Fruit fly (Drosophila melanogaster) whole organism, embryonic: ENCODE data around the gene CG15330.

Source experiments
- Abd-B ChIP-seq: fragments of 200-800 bp; sonication (Bioruptor generic); optimal IDR thresholded peaks from 2 replicates; lab custom pipeline; 2018; ENCODE audit warnings: missing biosample characterization, mild to moderate bottlenecking, missing genetic modification characterization, moderate library complexity
- Ada2b ChIP-seq: fragments of 200-800 bp; sonication (Bioruptor generic); IDR thresholded peaks from 2 replicates; pipeline ENCODE4 v1.3.6; 2022; ENCODE audit warnings: missing biosample characterization, missing genetic modification characterization
- CG10431 ChIP-seq: fragments of 200-800 bp; sonication (Bioruptor generic); optimal IDR thresholded peaks from 3 replicates; lab custom pipeline; 2018; ENCODE audit warnings: missing biosample characterization, mild to moderate bottlenecking, missing genetic modification characterization
- CG11093 ChIP-seq: fragments of 200-800 bp; sonication (Bioruptor generic); IDR thresholded peaks from 3 replicates; pipeline ENCODE4 v1.3.6; 2022; ENCODE audit warnings: missing biosample characterization, missing genetic modification characterization
- CG11456 ChIP-seq: fragments of 200-800 bp; sonication (Bioruptor generic); IDR thresholded peaks from 3 replicates; pipeline ENCODE4 v1.3.6; 2022; ENCODE audit warnings: missing biosample characterization, missing genetic modification characterization
- CG12104 ChIP-seq: fragments of 200-800 bp; sonication (Bioruptor generic); optimal IDR thresholded peaks from 3 replicates; lab custom pipeline; 2016; ENCODE audit warnings: missing biosample characterization, missing genetic modification characterization
- CG1233 ChIP-seq: fragments of 200-800 bp; sonication (Bioruptor generic); optimal IDR thresholded peaks from 4 replicates; lab custom pipeline; 2018; ENCODE audit warnings: missing biosample characterization, mild to moderate bottlenecking, missing genetic modification characterization
- CG12744 ChIP-seq: fragments of 200-800 bp; sonication (Bioruptor generic); optimal IDR thresholded peaks from 2 replicates; lab custom pipeline; 2016; ENCODE audit warnings: missing biosample characterization, missing genetic modification characterization
- CG13424 ChIP-seq: fragments of 200-800 bp; sonication (Bioruptor generic); optimal IDR thresholded peaks from 2 replicates; lab custom pipeline; 2019; ENCODE audit warnings: missing biosample characterization, mild to moderate bottlenecking, missing genetic modification characterization, moderate library complexity
- CG14014 ChIP-seq: fragments of 200-800 bp; sonication (Bioruptor generic); IDR thresholded peaks from 2 replicates; pipeline ENCODE4 v1.3.6; 2022; ENCODE audit warnings: missing biosample characterization, missing genetic modification characterization
- CG14860 ChIP-seq: fragments of 200-800 bp; sonication (Bioruptor generic); IDR thresholded peaks from 3 replicates; pipeline ENCODE4 v1.3.6; 2022; ENCODE audit warnings: missing biosample characterization, missing genetic modification characterization; ENCODE audit not compliant: partially characterized antibody
- CG14965 ChIP-seq: fragments of 200-800 bp; sonication (Bioruptor generic); optimal IDR thresholded peaks from 2 replicates; lab custom pipeline; 2016; ENCODE audit warnings: missing biosample characterization, missing genetic modification characterization, borderline replicate concordance
- CG15601 ChIP-seq: fragments of 200-800 bp; sonication (Bioruptor generic); optimal IDR thresholded peaks from 3 replicates; lab custom pipeline; 2019; ENCODE audit warnings: missing biosample characterization, mild to moderate bottlenecking, missing genetic modification characterization, moderate library complexity
- CG1647 ChIP-seq: fragments of 200-800 bp; sonication (Bioruptor generic); optimal IDR thresholded peaks from 3 replicates; lab custom pipeline; 2016; ENCODE audit warnings: missing biosample characterization, missing genetic modification characterization
- CG16815 ChIP-seq: fragments of 200-800 bp; sonication (Bioruptor generic); optimal IDR thresholded peaks from 3 replicates; lab custom pipeline; 2017; ENCODE audit warnings: missing biosample characterization, mild to moderate bottlenecking, missing genetic modification characterization
- CG17829 ChIP-seq: fragments of 200-800 bp; optimal IDR thresholded peaks from 2 replicates; lab custom pipeline; 2019; ENCODE audit warnings: missing biosample characterization, mild to moderate bottlenecking, missing genetic modification characterization, moderate library complexity
- CG2712 ChIP-seq: fragments of 200-800 bp; optimal IDR thresholded peaks from 3 replicates; lab custom pipeline; 2019; ENCODE audit warnings: missing biosample characterization, mild to moderate bottlenecking, missing genetic modification characterization, moderate library complexity
- CG3163 ChIP-seq: fragments of 200-800 bp; sonication (Bioruptor generic); optimal IDR thresholded peaks from 3 replicates; lab custom pipeline; 2016; ENCODE audit warnings: missing biosample characterization, missing genetic modification characterization
- CG5245 ChIP-seq: fragments of 200-800 bp; sonication (Bioruptor generic); optimal IDR thresholded peaks from 3 replicates; lab custom pipeline; 2016; ENCODE audit warnings: missing biosample characterization, missing genetic modification characterization
- CG6813 ChIP-seq: fragments of 200-800 bp; sonication (Bioruptor generic); optimal IDR thresholded peaks from 2 replicates; lab custom pipeline; 2017; ENCODE audit warnings: missing biosample characterization, missing genetic modification characterization, mild to moderate bottlenecking, moderate library complexity, missing genetic modification reagents
- CG7963 ChIP-seq: fragments of 200-800 bp; sonication (Bioruptor generic); IDR thresholded peaks from 3 replicates; pipeline ENCODE4 v1.3.6; 2022; ENCODE audit warnings: missing biosample characterization, missing genetic modification characterization; ENCODE audit not compliant: partially characterized antibody
- D ChIP-seq, 2 experiments: fragments of 200-800 bp in 1 of 2; fragments of >200 bp in 1 of 2; sonication (Bioruptor generic) in 1 of 2; optimal IDR thresholded peaks; 2 replicates in 1 of 2; 3 replicates in 1 of 2; lab custom pipeline; 2017; ENCODE audit warnings: mild to moderate bottlenecking in 1 of 2, missing biosample characterization in 1 of 2, missing genetic modification characterization in 1 of 2, missing genetic modification reagents in 1 of 2
- Doc3 ChIP-seq: fragments of 200-800 bp; sonication (Bioruptor generic); IDR thresholded peaks from 3 replicates; pipeline ENCODE4 v1.3.6; 2022; ENCODE audit warnings: missing biosample characterization, missing genetic modification characterization; ENCODE audit not compliant: partially characterized antibody
- ERR ChIP-seq: fragments of 200-800 bp; sonication (Bioruptor generic); optimal IDR thresholded peaks from 2 replicates; lab custom pipeline; 2016; ENCODE audit warnings: missing biosample characterization, missing genetic modification characterization
- HLHmδ ChIP-seq: fragments of 200-800 bp; sonication (Bioruptor generic); optimal IDR thresholded peaks from 2 replicates; lab custom pipeline; 2018; ENCODE audit warnings: missing biosample characterization, mild to moderate bottlenecking, missing genetic modification characterization, moderate library complexity
- Hr78 ChIP-seq, 2 experiments: fragments of 200-800 bp in 1 of 2; fragments of >200 bp in 1 of 2; sonication (Bioruptor generic) in 1 of 2; optimal IDR thresholded peaks; 2 replicates each; lab custom pipeline; 2017 to 2019; ENCODE audit warnings: missing biosample characterization in 2 of 2, missing genetic modification characterization in 2 of 2, mild to moderate bottlenecking in 1 of 2, moderate library complexity in 1 of 2
- Kr ChIP-seq: fragments of 200-800 bp; sonication (Bioruptor generic); optimal IDR thresholded peaks from 2 replicates; lab custom pipeline; 2017; ENCODE audit warnings: missing biosample characterization, mild to moderate bottlenecking, missing genetic modification characterization
- Poxn ChIP-seq: fragments of 200-800 bp; sonication (Bioruptor generic); IDR thresholded peaks from 2 replicates; pipeline ENCODE4 v1.3.6; 2022; ENCODE audit warnings: missing biosample characterization, missing genetic modification characterization
- Six4 ChIP-seq: fragments of 200-800 bp; sonication (Bioruptor generic); optimal IDR thresholded peaks from 2 replicates; lab custom pipeline; 2016; ENCODE audit warnings: missing biosample characterization, missing genetic modification characterization
- ac ChIP-seq: fragments of 200-800 bp; sonication (Bioruptor generic); optimal IDR thresholded peaks from 3 replicates; lab custom pipeline; 2017; ENCODE audit warnings: missing biosample characterization, mild to moderate bottlenecking, missing genetic modification characterization
- cad ChIP-seq: fragments of >200 bp; optimal IDR thresholded peaks from 2 replicates; lab custom pipeline; 2017; ENCODE audit warnings: missing biosample characterization, missing genetic modification characterization
- caup ChIP-seq: fragments of 200-800 bp; sonication (Bioruptor generic); optimal IDR thresholded peaks from 3 replicates; lab custom pipeline; 2017; ENCODE audit warnings: missing biosample characterization, mild to moderate bottlenecking, missing genetic modification characterization, moderate library complexity; ENCODE audit not compliant: severe bottlenecking
- chn ChIP-seq: fragments of 200-800 bp; sonication (Bioruptor generic); optimal IDR thresholded peaks from 2 replicates; lab custom pipeline; 2016; ENCODE audit warnings: missing biosample characterization, missing genetic modification characterization
- dimm ChIP-seq: fragments of 200-800 bp; sonication (Bioruptor generic); IDR thresholded peaks from 2 replicates; pipeline ENCODE4 v1.3.6; 2022; ENCODE audit warnings: missing biosample characterization, missing genetic modification characterization
- gfzf ChIP-seq: fragments of 200-800 bp; sonication (Bioruptor generic); optimal IDR thresholded peaks from 2 replicates; lab custom pipeline; 2016; ENCODE audit warnings: missing biosample characterization, mild to moderate bottlenecking, missing genetic modification characterization, moderate library complexity
- hbn ChIP-seq: fragments of 200-800 bp; sonication (Bioruptor generic); IDR thresholded peaks from 2 replicates; pipeline ENCODE4 v1.3.6; 2022; ENCODE audit warnings: missing biosample characterization, missing genetic modification characterization; ENCODE audit not compliant: partially characterized antibody
- maf-S ChIP-seq: fragments of 200-800 bp; sonication (Bioruptor generic); optimal IDR thresholded peaks from 2 replicates; lab custom pipeline; 2016; ENCODE audit warnings: missing biosample characterization, missing genetic modification characterization
- mam ChIP-seq: fragments of 200-800 bp; sonication (Bioruptor generic); optimal IDR thresholded peaks from 3 replicates; lab custom pipeline; 2016; ENCODE audit warnings: missing biosample characterization, missing genetic modification characterization
- onecut ChIP-seq: fragments of 200-800 bp; sonication (Bioruptor generic); IDR thresholded peaks from 2 replicates; pipeline ENCODE4 v1.3.6; 2022; ENCODE audit warnings: missing biosample characterization, missing genetic modification characterization
- pho ChIP-seq: fragments of 200-800 bp; sonication (Bioruptor generic); optimal IDR thresholded peaks from 2 replicates; lab custom pipeline; 2016; ENCODE audit warnings: missing biosample characterization, missing genetic modification characterization
- prd ChIP-seq, 3 experiments: fragments of >200 bp in 2 of 3; fragments of 200-800 bp in 1 of 3; sonication (Bioruptor generic) in 1 of 3; optimal IDR thresholded peaks in 2 of 3; IDR thresholded peaks in 1 of 3; 2 replicates in 2 of 3; 3 replicates in 1 of 3; pipeline versions ENCODE4 v1.3.6 to Lab custom; 2017 to 2022; ENCODE audit warnings: missing biosample characterization in 1 of 3, missing genetic modification characterization in 1 of 3
- salm ChIP-seq: fragments of 200-800 bp; sonication (Bioruptor generic); optimal IDR thresholded peaks from 2 replicates; lab custom pipeline; 2018; ENCODE audit warnings: missing biosample characterization, mild to moderate bottlenecking, missing genetic modification characterization
- sens ChIP-seq: fragments of 200-800 bp; sonication (Bioruptor generic); peaks from one replicate; lab custom pipeline; 2016; ENCODE audit warnings: missing biosample characterization, missing genetic modification characterization
- sug ChIP-seq: fragments of 200-800 bp; optimal IDR thresholded peaks from 2 replicates; lab custom pipeline; 2019; ENCODE audit warnings: missing biosample characterization, mild to moderate bottlenecking, missing genetic modification characterization, moderate library complexity
- tin ChIP-seq: fragments of 200-800 bp; sonication (Bioruptor generic); optimal IDR thresholded peaks from 3 replicates; lab custom pipeline; 2016; ENCODE audit warnings: missing biosample characterization, missing genetic modification characterization
- unc-4 ChIP-seq: fragments of 200-800 bp; sonication (Bioruptor generic); IDR thresholded peaks from 2 replicates; pipeline ENCODE4 v1.3.6; 2022; ENCODE audit warnings: missing biosample characterization, missing genetic modification characterization; ENCODE audit not compliant: partially characterized antibody
- zen ChIP-seq: fragments of 200-800 bp; sonication (Bioruptor generic); optimal IDR thresholded peaks from 3 replicates; lab custom pipeline; 2018; ENCODE audit warnings: missing biosample characterization, mild to moderate bottlenecking, missing genetic modification characterization, moderate library complexity
- zen2 ChIP-seq: fragments of 200-800 bp; sonication (Bioruptor generic); IDR thresholded peaks from 3 replicates; pipeline ENCODE4 v1.3.6; 2022; ENCODE audit warnings: missing biosample characterization, missing genetic modification characterization; ENCODE audit not compliant: partially characterized antibody

CG15330 gene

DNA sequence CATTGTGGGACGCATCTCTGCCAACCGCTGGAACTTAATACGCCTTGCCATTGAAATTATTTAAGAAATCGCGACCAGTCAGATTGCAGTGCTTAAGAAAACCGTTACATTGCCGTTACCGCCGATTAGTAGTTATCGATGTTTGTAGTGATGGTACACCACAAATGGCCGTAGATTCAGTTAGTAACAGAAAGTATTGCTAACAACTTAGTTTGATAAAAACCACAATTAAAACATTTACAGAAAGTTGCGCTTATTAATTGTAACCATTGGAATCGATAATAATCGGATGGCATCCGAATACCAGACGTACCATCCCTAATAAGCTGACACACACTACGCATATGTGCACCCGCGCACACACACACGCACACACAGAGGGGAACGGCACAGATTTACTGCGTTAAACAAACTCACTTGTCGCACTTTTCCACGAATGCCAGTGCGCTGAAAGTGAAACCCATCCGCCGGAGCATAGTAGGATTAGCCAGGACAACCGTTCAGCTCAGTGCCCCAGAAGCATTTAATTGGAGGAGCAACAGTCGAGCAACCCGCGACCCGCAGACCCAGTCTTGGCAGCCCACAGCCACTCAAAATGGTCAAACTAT, 35.7 kb upstream of the CG15330 start, which contains the start of the genes hdm and Ykt6 (continued):
- TF ChIP-seq CG6813 (GFP tag; lab: Kevin White, UChicago), result peak; percentile 6
- TF ChIP-seq chn (GFP tag; lab: Kevin White, UChicago), result peak; percentile 76
- peak; percentile 77 for TF ChIP-seq CG7963 (GFP tag; lab: Robert Waterston, UW)
- peak; percentile 10; the same call in 1 of the 2 replicates for TF ChIP-seq Poxn
- peak; percentile 73 for TF ChIP-seq CG3163 (GFP tag; lab: Kevin White, UChicago)
- peak; percentile 68 for TF ChIP-seq Six4 (GFP tag; lab: Kevin White, UChicago)
- TF ChIP-seq cad (GFP tag; lab: Kevin White, UChicago), result no peak
- peak; percentile 84 for TF ChIP-seq mam
- TF ChIP-seq CG14965, result peak; percentile 39
- TF ChIP-seq CG11456 (GFP tag; lab: Robert Waterston, UW), result no peak; the same call in 1 of the 3 replicates
- TF ChIP-seq caup (GFP tag; lab: Kevin White, UChicago), result peak; percentile 73
- TF ChIP-seq ERR (GFP tag; lab: Kevin White, UChicago), result peak; percentile 74
- peak; percentile 98 for TF ChIP-seq Doc3
- TF ChIP-seq salm (tag; lab: Kevin White, UChicago), result peak; percentile 12
- TF ChIP-seq sug (tag; lab: Kevin White, UChicago), result peak; percentile 72
- TF ChIP-seq CG17829 (tag; lab: Kevin White, UChicago), result peak; percentile 78
- peak; percentile 68 for TF ChIP-seq CG11093
- TF ChIP-seq hbn (GFP tag; lab: Robert Waterston, UW), result peak; percentile 96
- TF ChIP-seq CG5245 (GFP tag; lab: Kevin White, UChicago), result peak; percentile 76
- TF ChIP-seq HLHmδ, result no peak
- TF ChIP-seq zen2 (GFP tag; lab: Robert Waterston, UW), result peak; percentile 87; the same call in 2 of the 3 replicates
- TF ChIP-seq CG16815 (GFP tag; lab: Kevin White, UChicago), result no peak
- TF ChIP-seq pho (GFP tag; lab: Kevin White, UChicago), result peak; percentile 76
- TF ChIP-seq CG10431 (GFP tag; lab: Kevin White, UChicago), result no peak
- TF ChIP-seq dimm (GFP tag; lab: Robert Waterston, UW), result no peak
- TF ChIP-seq CG15601 (tag; lab: Kevin White, UChicago), result peak; percentile 66
- TF ChIP-seq sens (GFP tag; lab: Kevin White, UChicago), result peak; percentile 97
- TF ChIP-seq tin (GFP tag; lab: Kevin White, UChicago), result peak; percentile 83
- TF ChIP-seq onecut (GFP tag; lab: Robert Waterston, UW), result peak; percentile 61
- peak; percentile 56 for TF ChIP-seq CG1233
- no peak for TF ChIP-seq Hr78 (GFP tag; optimal IDR thresholded peaks at IDR 0.05; lab: Kevin White, UChicago)
- peak; percentile 83 for TF ChIP-seq CG2712 (tag; lab: Kevin White, UChicago)
- no peak for TF ChIP-seq ac (GFP tag; lab: Kevin White, UChicago)
- no peak for TF ChIP-seq Kr (GFP tag; lab: Kevin White, UChicago)
- peak; percentile 97 for TF ChIP-seq unc-4
- TF ChIP-seq zen, result peak; percentile 71
- TF ChIP-seq CG12104 (GFP tag; lab: Kevin White, UChicago), result peak; percentile 51
- peak; percentile 35 for TF ChIP-seq gfzf (GFP tag; lab: Kevin White, UChicago)
- TF ChIP-seq CG13424 (tag; lab: Kevin White, UChicago), result peak; percentile 82
- TF ChIP-seq CG1647 (GFP tag; lab: Kevin White, UChicago), result peak; percentile 72
- no peak for TF ChIP-seq D (optimal IDR thresholded peaks at IDR 0.05; lab: Kevin White, UChicago)
- TF ChIP-seq D (GFP tag; optimal IDR thresholded peaks at IDR 0.05; lab: Kevin White, UChicago), result peak; percentile 48
- peak; percentile 81 for TF ChIP-seq CG14014
- peak; percentile 53 for TF ChIP-seq maf-S
- TF ChIP-seq prd (optimal IDR thresholded peaks at IDR 0.05; lab: Kevin White, UChicago), result no peak
- TF ChIP-seq prd (GFP tag; IDR thresholded peaks at IDR 0.05; lab: Robert Waterston, UW), result peak; percentile 92
- no peak for TF ChIP-seq Abd-B (GFP tag; lab: Kevin White, UChicago)
- TF ChIP-seq Ada2b (GFP tag; lab: Robert Waterston, UW), result peak; percentile 69
- peak; percentile 58 for TF ChIP-seq CG12744 (GFP tag; lab: Kevin White, UChicago)
- TF ChIP-seq CG14860, result peak; percentile 93
